Worm (Caenorhabditis elegans) whole organism, L4/young adult: Measurements from ENCODE around the gene gst-39.

Source experiments
- W03F9.2 ChIP-seq: fragments of 150-350 bp; optimal IDR thresholded peaks from 2 replicates; lab custom pipeline; 2014; ENCODE audit warnings: missing biosample characterization, missing genetic modification characterization
- dao-5 ChIP-seq: sonication (generic microtip); optimal IDR thresholded peaks from 2 replicates; lab custom pipeline; 2016; ENCODE audit warnings: missing genotype, missing genetic modification characterization, moderate library complexity, missing compliant biosample characterization
- him-1 ChIP-seq: sonication (generic microtip); optimal IDR thresholded peaks from 2 replicates; lab custom pipeline; 2016; ENCODE audit warnings: missing genotype, missing genetic modification reagents, missing genetic modification characterization, missing compliant biosample characterization

gst-39 gene

DNA sequence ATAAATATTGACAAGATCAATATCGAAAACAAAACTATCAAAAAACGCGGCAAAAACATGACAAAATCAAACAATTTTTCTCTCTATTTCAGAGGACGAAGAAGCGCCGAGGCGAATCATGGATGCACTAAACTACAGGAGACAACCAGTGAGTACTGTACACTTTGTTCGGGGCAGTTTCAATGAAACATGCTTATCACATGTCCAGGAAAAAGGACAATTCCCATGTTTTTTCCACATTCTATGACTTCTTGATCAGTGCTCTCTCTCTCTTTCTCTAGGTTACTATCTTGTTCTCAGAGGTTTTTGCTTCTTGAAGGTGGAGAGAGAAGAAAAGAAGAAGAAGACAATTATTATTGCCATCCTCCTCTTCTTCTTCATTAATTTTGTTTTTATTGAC, 25.8 kb upstream of the gst-39 start:
- TF ChIP-seq W03F9.2 (tag; lab: Kevin White, UChicago) (no peak), dao-5 (tag; lab: Kevin White, UChicago) (no peak), him-1 (tag; lab: Kevin White, UChicago) (no peak)

DNA sequence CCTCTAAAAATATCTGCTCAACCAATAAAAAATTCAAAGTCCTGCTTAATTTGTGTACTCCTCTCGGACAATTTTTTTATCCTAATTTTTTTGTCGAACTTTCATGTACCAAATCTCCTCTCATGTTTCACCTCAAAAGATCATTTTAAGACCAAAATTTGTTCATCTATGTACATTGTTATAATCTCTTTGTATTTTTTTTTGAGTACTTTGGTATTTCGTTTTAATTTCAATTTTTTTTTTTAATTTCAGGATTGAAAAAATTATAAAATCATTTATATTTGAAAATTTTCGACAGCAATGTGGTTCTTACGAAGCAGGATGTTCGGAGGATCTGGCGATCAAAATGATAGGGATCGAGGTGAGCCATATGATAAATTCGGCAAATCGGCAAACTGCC, 24.7 kb upstream of the gst-39 start, which contains the start of gene spsb-1:
Gene spsb-1, plus strand, starts transcription at position 301 of the 400 bp plus-strand sequence.
- TF ChIP-seq him-1 (tag; lab: Kevin White, UChicago) (no peak), dao-5 (tag; lab: Kevin White, UChicago) (no peak), W03F9.2 (tag; lab: Kevin White, UChicago) (no peak)

DNA sequence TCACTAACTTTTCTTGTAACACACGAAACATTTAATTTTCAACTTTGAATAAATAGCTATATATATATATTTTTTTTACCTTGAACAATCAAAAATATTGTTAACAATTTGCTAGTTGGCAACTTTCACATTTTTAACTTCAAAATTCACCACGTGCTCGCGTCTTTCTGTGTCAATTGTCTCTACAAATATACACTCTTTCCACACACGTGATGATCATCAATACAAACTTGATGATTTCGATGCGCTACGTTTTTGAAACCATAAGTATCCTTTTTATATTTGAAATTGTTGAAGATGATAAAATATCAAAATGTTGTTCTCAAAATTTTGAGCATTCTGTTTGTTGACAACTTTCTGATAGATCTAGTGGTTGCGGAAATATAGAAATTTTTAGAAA, 23.6 kb upstream of the gst-39 start:
- no peak for TF ChIP-seq W03F9.2 (tag; lab: Kevin White, UChicago)
- no peak for TF ChIP-seq him-1 (tag; lab: Kevin White, UChicago)
- TF ChIP-seq dao-5 (tag; lab: Kevin White, UChicago) = no peak

ce11 chrII:15193961-15194360, 22.2 kb upstream of the gst-39 start:
- TF ChIP-seq him-1 (tag; lab: Kevin White, UChicago) (no peak), W03F9.2 (tag; lab: Kevin White, UChicago) (no peak), dao-5 (tag; lab: Kevin White, UChicago) (no peak)

DNA sequence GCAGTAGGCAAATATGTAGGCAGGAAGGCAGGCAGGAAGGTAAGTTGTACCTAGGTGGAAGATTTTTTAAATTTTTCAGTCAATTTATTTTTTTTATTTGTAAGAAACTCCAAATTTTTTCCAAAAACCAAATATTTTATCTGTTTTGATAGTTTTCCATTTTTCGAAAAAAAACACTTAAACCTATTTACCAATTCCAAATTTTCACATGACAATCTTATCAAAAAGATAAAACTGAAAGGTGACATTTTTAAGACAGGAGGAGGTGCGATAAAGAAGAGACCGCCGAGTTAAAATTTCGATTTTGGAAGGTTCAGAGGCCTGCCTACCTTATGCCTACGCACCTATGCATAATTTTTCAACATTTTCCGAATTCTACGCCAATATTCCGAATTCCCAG, 19.3 kb upstream of the gst-39 start:
- TF ChIP-seq him-1 (tag; lab: Kevin White, UChicago) (no peak), W03F9.2 (tag; lab: Kevin White, UChicago) (no peak)

DNA sequence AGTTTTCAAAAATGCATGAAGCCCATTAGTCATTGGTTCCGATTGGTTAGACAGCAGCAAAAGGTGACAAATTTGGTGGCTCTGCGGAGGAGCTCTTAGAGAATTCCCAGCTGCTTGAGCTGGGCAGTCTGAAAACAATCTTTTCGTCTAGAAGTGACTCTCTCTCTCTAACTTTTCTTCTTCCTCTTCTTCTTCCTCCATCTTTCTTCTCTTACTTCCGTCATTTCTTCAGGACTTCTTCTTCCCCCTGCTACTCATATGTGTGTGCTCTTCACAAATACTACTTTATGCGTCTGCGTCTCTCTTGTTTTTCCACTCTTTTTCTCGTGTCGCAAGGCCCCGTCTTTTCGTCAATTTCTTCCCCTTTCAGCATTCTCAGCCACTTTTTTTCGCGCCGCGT, 18.2 kb upstream of the gst-39 start:
- TF ChIP-seq him-1 (tag; lab: Kevin White, UChicago) (no peak), dao-5 (tag; lab: Kevin White, UChicago) (no peak), W03F9.2 (tag; lab: Kevin White, UChicago) (no peak)

ce11 chrII:15185289-15185688, 13.6 kb upstream of the gst-39 start, which contains the start of gene gst-35:
Gene gst-35, minus strand, starts transcription at chrII:15185389.
- TF ChIP-seq dao-5 (tag; lab: Kevin White, UChicago) = no peak
- TF ChIP-seq him-1 (tag; lab: Kevin White, UChicago) = no peak
- no peak for TF ChIP-seq W03F9.2 (tag; lab: Kevin White, UChicago)

DNA sequence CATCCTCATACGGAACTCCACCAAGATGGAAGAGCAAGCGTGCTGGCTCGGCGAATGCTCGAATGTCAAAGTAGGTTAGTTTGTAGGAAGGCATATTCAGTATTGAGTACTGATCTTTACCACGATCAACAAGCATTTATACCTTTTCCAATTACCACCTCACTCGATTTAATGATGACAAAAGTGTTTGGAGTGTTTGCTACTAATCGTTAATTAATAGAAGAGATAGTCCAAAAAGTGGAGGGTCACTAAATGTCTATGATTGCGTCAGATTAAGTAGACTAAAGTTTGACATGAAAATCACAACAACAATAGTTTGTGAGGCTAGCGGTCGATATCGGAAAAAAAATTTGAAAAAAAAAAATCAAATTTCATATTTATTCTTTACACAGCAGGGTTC, 11.4 kb upstream of the gst-39 start, which contains the start of gene gst-34:
Gene gst-34, minus strand, starts transcription at position 101 of the 400 bp plus-strand sequence.
- no peak for TF ChIP-seq W03F9.2 (tag; lab: Kevin White, UChicago)
- no peak for TF ChIP-seq him-1 (tag; lab: Kevin White, UChicago)
- no peak for TF ChIP-seq dao-5 (tag; lab: Kevin White, UChicago)

- TF ChIP-seq W03F9.2 (tag; lab: Kevin White, UChicago) (no peak), dao-5 (tag; lab: Kevin White, UChicago) (no peak), him-1 (tag; lab: Kevin White, UChicago) (no peak)
These were observed 6.8 kb upstream of the gst-39 start, which contains the start of gene gst-32 for ce11 chrII:15178494-15178893. Gene gst-32, minus strand, starts transcription at chrII:15178594.

- no peak for TF ChIP-seq dao-5 (tag; lab: Kevin White, UChicago)
- no peak for TF ChIP-seq him-1 (tag; lab: Kevin White, UChicago)
- no peak for TF ChIP-seq W03F9.2 (tag; lab: Kevin White, UChicago)
These were observed 3.9 kb upstream of the gst-39 start, which contains the start of gene Y53F4B.36 for ce11 chrII:15175643-15176042. Gene Y53F4B.36, plus strand, starts transcription at chrII:15175943.

ce11 chrII:15174915-15175548, 3.3 kb upstream of the gst-39 start, which contains the start of gene gst-31:
Gene gst-31, minus strand, starts transcription at chrII:15174965.
- TF ChIP-seq him-1 (tag; lab: Kevin White, UChicago) (no peak), W03F9.2 (tag; lab: Kevin White, UChicago) (no peak), dao-5 (tag; lab: Kevin White, UChicago) (no peak)

DNA sequence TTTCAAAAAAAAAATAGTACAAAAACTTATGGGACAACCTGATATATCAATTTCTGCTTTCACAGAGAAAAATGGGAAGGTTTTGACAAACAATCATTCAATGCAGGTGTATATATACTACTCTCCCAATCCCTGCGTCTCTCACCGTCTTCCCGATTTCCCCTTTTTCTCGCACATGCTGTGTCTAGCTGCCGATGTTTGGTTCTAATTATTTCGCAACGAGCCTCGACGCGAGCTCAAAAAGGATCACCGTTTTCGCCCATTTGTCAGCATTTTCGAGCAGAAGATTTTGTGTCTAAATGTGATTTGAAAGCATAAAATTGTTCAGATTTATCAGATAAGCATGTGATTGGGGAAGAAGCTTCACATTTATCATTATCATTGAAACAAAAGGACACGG, 1.5 kb upstream of the gst-39 start:
- TF ChIP-seq W03F9.2 (tag; lab: Kevin White, UChicago) (no peak), him-1 (tag; lab: Kevin White, UChicago) (no peak), dao-5 (tag; lab: Kevin White, UChicago) (no peak)

DNA sequence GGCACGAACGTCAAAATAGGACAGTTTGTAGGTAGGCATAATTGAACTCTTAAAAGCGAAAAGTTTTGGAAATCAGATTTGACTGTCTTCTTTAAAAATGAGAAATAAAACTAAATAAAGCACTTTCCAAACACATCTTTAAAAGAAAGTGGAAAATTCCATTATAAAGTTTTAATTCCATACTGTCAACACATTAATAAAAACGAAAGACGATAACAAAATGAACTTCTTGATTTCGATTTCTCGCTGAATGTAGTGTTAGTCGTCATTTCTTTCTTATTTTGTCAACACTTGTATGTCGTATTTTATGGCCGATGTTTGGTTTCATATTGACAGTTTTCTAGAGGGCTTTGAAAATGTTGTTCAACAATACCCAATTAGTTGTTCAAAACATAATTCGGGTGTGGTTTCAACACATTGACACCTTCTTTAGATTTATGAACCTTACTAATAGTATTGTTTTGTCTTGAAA, 1.9 kb downstream of the gst-39 start, which contains the start of gene gst-29:
Gene gst-29, minus strand, starts transcription at position 51 of the 472 bp plus-strand sequence.
- TF ChIP-seq him-1 (tag; lab: Kevin White, UChicago) = no peak
- no peak for TF ChIP-seq W03F9.2 (tag; lab: Kevin White, UChicago)
- TF ChIP-seq dao-5 (tag; lab: Kevin White, UChicago) = no peak

DNA sequence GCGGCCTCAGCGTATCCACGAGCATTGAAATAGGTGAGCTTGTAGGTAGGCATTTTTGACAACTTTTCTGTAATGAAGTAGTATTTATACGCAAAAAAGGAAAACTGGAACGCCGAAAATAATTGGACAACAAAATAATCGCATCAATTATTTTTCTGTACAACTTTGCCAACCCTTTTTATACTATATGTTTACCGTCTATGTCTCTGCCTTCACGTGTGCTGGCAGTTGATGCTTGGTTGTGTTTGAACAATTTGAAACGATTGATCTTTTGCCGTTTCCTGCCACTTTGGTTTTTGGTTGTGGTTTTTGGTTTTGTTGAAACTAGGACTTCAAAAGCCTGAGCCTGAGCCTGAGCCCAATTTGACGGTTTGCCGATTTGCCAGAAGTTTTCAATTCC, 4.4 kb downstream of the gst-39 start, which contains the start of gene gst-28:
Gene gst-28, minus strand, starts transcription at position 238 of the 400 bp plus-strand sequence.
- no peak for TF ChIP-seq him-1 (tag; lab: Kevin White, UChicago)
- no peak for TF ChIP-seq dao-5 (tag; lab: Kevin White, UChicago)
- TF ChIP-seq W03F9.2 (tag; lab: Kevin White, UChicago) = no peak
